Fruit fly (Drosophila melanogaster) whole organism, embryonic: ENCODE measurements around the gene Snapin.
A peak's percentile ranks its signal among the peaks of the same experiment; 100 is the strongest.

ENCODE experiments used
- Ada2b ChIP-seq: fragments of 200-800 bp; sonication (Bioruptor generic); IDR thresholded peaks from 2 replicates; pipeline ENCODE4 v1.3.6; 2022; ENCODE audit warnings: missing biosample characterization, missing genetic modification characterization
- CG10274 ChIP-seq: fragments of 200-800 bp; sonication (Bioruptor generic); optimal IDR thresholded peaks from 3 replicates; lab custom pipeline; 2017; ENCODE audit warnings: missing biosample characterization, mild to moderate bottlenecking, missing genetic modification characterization
- CG10543 ChIP-seq: fragments of 200-800 bp; sonication (Bioruptor generic); optimal IDR thresholded peaks from 3 replicates; lab custom pipeline; 2017; ENCODE audit warnings: missing biosample characterization, mild to moderate bottlenecking, missing genetic modification characterization, moderate library complexity
- CG10979 ChIP-seq: fragments of 200-800 bp; sonication (Bioruptor generic); optimal IDR thresholded peaks from 2 replicates; lab custom pipeline; 2018; ENCODE audit warnings: missing biosample characterization, mild to moderate bottlenecking, missing genetic modification characterization, moderate library complexity
- CG12659 ChIP-seq: fragments of 200-800 bp; sonication (Bioruptor generic); optimal IDR thresholded peaks from 3 replicates; lab custom pipeline; 2017; ENCODE audit warnings: mild to moderate bottlenecking, missing biosample characterization, missing genetic modification reagents, missing genetic modification characterization
- CG13624 ChIP-seq: fragments of 200-800 bp; sonication (Bioruptor generic); optimal IDR thresholded peaks from 2 replicates; lab custom pipeline; 2016; ENCODE audit warnings: missing biosample characterization, missing genetic modification characterization
- CG13894 ChIP-seq: fragments of 200-800 bp; sonication (Bioruptor generic); optimal IDR thresholded peaks from 3 replicates; lab custom pipeline; 2018; ENCODE audit warnings: missing biosample characterization, mild to moderate bottlenecking, missing genetic modification characterization, moderate library complexity
- CG14710 ChIP-seq: fragments of 200-800 bp; sonication (Bioruptor generic); optimal IDR thresholded peaks from 3 replicates; lab custom pipeline; 2019; ENCODE audit warnings: missing biosample characterization, mild to moderate bottlenecking, missing genetic modification characterization, moderate library complexity
- CG15479 ChIP-seq: fragments of 200-800 bp; sonication (Bioruptor generic); optimal IDR thresholded peaks from 3 replicates; lab custom pipeline; 2019; ENCODE audit warnings: missing biosample characterization, mild to moderate bottlenecking, missing genetic modification characterization, moderate library complexity
- CG15514 ChIP-seq: fragments of 200-800 bp; sonication (Bioruptor generic); optimal IDR thresholded peaks from 3 replicates; lab custom pipeline; 2017; ENCODE audit warnings: missing biosample characterization, missing genetic modification characterization, mild to moderate bottlenecking, moderate library complexity, missing genetic modification reagents
- CG16779 ChIP-seq: fragments of 200-800 bp; sonication (Bioruptor generic); IDR thresholded peaks from 2 replicates; pipeline ENCODE4 v1.3.6; 2022; ENCODE audit warnings: missing biosample characterization, missing genetic modification characterization
- CG16863 ChIP-seq: fragments of 200-800 bp; sonication (Bioruptor generic); optimal IDR thresholded peaks from 3 replicates; lab custom pipeline; 2016; ENCODE audit warnings: missing biosample characterization, missing genetic modification characterization
- CG17829 ChIP-seq: fragments of 200-800 bp; optimal IDR thresholded peaks from 2 replicates; lab custom pipeline; 2019; ENCODE audit warnings: missing biosample characterization, mild to moderate bottlenecking, missing genetic modification characterization, moderate library complexity
- CG2889 ChIP-seq: fragments of 200-800 bp; sonication (Bioruptor generic); IDR thresholded peaks from 3 replicates; pipeline ENCODE4 v1.3.6; 2022; ENCODE audit warnings: missing biosample characterization, missing genetic modification characterization
- CG3407 ChIP-seq: fragments of 200-800 bp; sonication (Bioruptor generic); optimal IDR thresholded peaks from 2 replicates; lab custom pipeline; 2018; ENCODE audit warnings: missing biosample characterization, mild to moderate bottlenecking, missing genetic modification characterization
- CG34376 ChIP-seq: fragments of 200-800 bp; sonication (Bioruptor generic); optimal IDR thresholded peaks from 2 replicates; lab custom pipeline; 2018; ENCODE audit warnings: missing biosample characterization, mild to moderate bottlenecking, missing genetic modification characterization
- CG4854 ChIP-seq: fragments of 200-800 bp; sonication (Bioruptor generic); optimal IDR thresholded peaks from 2 replicates; lab custom pipeline; 2016; ENCODE audit warnings: missing biosample characterization, missing genetic modification characterization, inconsistent platforms
- CG9876 ChIP-seq: fragments of 200-800 bp; sonication (Bioruptor generic); optimal IDR thresholded peaks from 2 replicates; lab custom pipeline; 2016; ENCODE audit warnings: missing biosample characterization, missing genetic modification characterization
- Dref ChIP-seq: fragments of 200-800 bp; sonication (Bioruptor generic); IDR thresholded peaks from 2 replicates; pipeline ENCODE4 v1.3.6; 2022; ENCODE audit warnings: missing biosample characterization, missing genetic modification characterization
- Elba2 ChIP-seq: fragments of 200-800 bp; sonication (Bioruptor generic); optimal IDR thresholded peaks from 3 replicates; lab custom pipeline; 2016; ENCODE audit warnings: missing biosample characterization, missing genetic modification characterization
- Fer3 ChIP-seq: fragments of 200-800 bp; sonication (Bioruptor generic); optimal IDR thresholded peaks from 2 replicates; lab custom pipeline; 2018; ENCODE audit warnings: missing biosample characterization, mild to moderate bottlenecking, missing genetic modification characterization, moderate library complexity
- Hsf ChIP-seq: fragments of 200-800 bp; sonication (Bioruptor generic); optimal IDR thresholded peaks from 3 replicates; lab custom pipeline; 2016; ENCODE audit warnings: missing biosample characterization, missing genetic modification characterization
- MESR4 ChIP-seq: fragments of 200-800 bp; sonication (Bioruptor generic); optimal IDR thresholded peaks from 2 replicates; lab custom pipeline; 2018; ENCODE audit warnings: missing biosample characterization, mild to moderate bottlenecking, missing genetic modification characterization, moderate library complexity
- Med ChIP-seq: fragments of 200-800 bp; sonication (Bioruptor generic); peaks from one replicate; lab custom pipeline; 2016; ENCODE audit warnings: missing biosample characterization, missing genetic modification characterization, mild to moderate bottlenecking, inconsistent platforms, moderate library complexity
- NC2α ChIP-seq: fragments of 200-800 bp; sonication (Bioruptor generic); optimal IDR thresholded peaks from 2 replicates; lab custom pipeline; 2016; ENCODE audit warnings: missing biosample characterization, missing genetic modification characterization
- Nf-YB ChIP-seq: fragments of 200-800 bp; sonication (Bioruptor generic); optimal IDR thresholded peaks from 3 replicates; lab custom pipeline; 2019; ENCODE audit warnings: missing biosample characterization, mild to moderate bottlenecking, missing genetic modification characterization, moderate library complexity
- Oaz ChIP-seq: fragments of 200-800 bp; sonication (Bioruptor generic); IDR thresholded peaks from 2 replicates; pipeline ENCODE4 v1.3.6; 2022; ENCODE audit warnings: missing biosample characterization, missing genetic modification characterization
- Usf ChIP-seq: fragments of 200-800 bp; sonication (Bioruptor generic); optimal IDR thresholded peaks from 2 replicates; lab custom pipeline; 2017; ENCODE audit warnings: missing genotype, missing biosample characterization, missing genetic modification characterization
- aop ChIP-seq: fragments of 200-800 bp; sonication (Bioruptor generic); IDR thresholded peaks from 2 replicates; pipeline ENCODE4 v1.3.6; 2022; ENCODE audit warnings: missing biosample characterization, missing genetic modification characterization
- cad ChIP-seq: fragments of >200 bp; optimal IDR thresholded peaks from 2 replicates; lab custom pipeline; 2017; ENCODE audit warnings: missing biosample characterization, missing genetic modification characterization
- cas ChIP-seq: fragments of 200-800 bp; sonication (Bioruptor generic); IDR thresholded peaks from 2 replicates; pipeline ENCODE4 v1.3.6; 2022; ENCODE audit warnings: missing biosample characterization, missing genetic modification characterization
- chif ChIP-seq, 2 experiments: fragments of 200-800 bp; sonication (Bioruptor generic); optimal IDR thresholded peaks; 3 replicates each; lab custom pipeline; 2016; ENCODE audit warnings: missing biosample characterization in 2 of 2, missing genetic modification characterization in 2 of 2
- chinmo ChIP-seq: fragments of 200-800 bp; sonication (Bioruptor generic); IDR thresholded peaks from 4 replicates; pipeline ENCODE4 v1.3.6; 2022; ENCODE audit warnings: missing biosample characterization, missing genetic modification characterization; ENCODE audit not compliant: partially characterized antibody
- corto ChIP-seq: fragments of 200-800 bp; sonication (Bioruptor generic); optimal IDR thresholded peaks from 2 replicates; lab custom pipeline; 2016; ENCODE audit warnings: missing biosample characterization, mild to moderate bottlenecking, missing genetic modification characterization, moderate library complexity
- dysf ChIP-seq: fragments of 200-800 bp; sonication (Bioruptor generic); IDR thresholded peaks from 3 replicates; pipeline ENCODE4 v1.3.6; 2022; ENCODE audit warnings: missing biosample characterization, missing genetic modification characterization
- fru ChIP-seq: fragments of >200 bp; optimal IDR thresholded peaks from 2 replicates; lab custom pipeline; 2017
- ftz-f1 ChIP-seq: fragments of 200-800 bp; sonication (Bioruptor generic); optimal IDR thresholded peaks from 2 replicates; lab custom pipeline; 2016; ENCODE audit warnings: missing biosample characterization, missing genetic modification characterization
- gsb-n ChIP-seq: fragments of 200-800 bp; sonication (Bioruptor generic); optimal IDR thresholded peaks from 3 replicates; lab custom pipeline; 2018; ENCODE audit warnings: missing biosample characterization, mild to moderate bottlenecking, missing genetic modification characterization
- lbe ChIP-seq: fragments of 200-800 bp; sonication (Bioruptor generic); optimal IDR thresholded peaks from 2 replicates; lab custom pipeline; 2016; ENCODE audit warnings: missing biosample characterization, mild to moderate bottlenecking, missing genetic modification characterization
- lola ChIP-seq, 3 experiments: fragments of >200 bp in 2 of 3; fragments of 200-800 bp in 1 of 3; sonication (Bioruptor generic) in 1 of 3; optimal IDR thresholded peaks; 2 replicates each; lab custom pipeline; 2017 to 2019; ENCODE audit warnings: missing biosample characterization in 3 of 3, missing genetic modification characterization in 3 of 3, mild to moderate bottlenecking in 1 of 3, moderate library complexity in 1 of 3
- mirr ChIP-seq: fragments of 200-800 bp; sonication (Bioruptor generic); optimal IDR thresholded peaks from 3 replicates; lab custom pipeline; 2018; ENCODE audit warnings: missing biosample characterization, mild to moderate bottlenecking, missing genetic modification characterization
- nerfin-2 ChIP-seq: fragments of 200-800 bp; sonication (Bioruptor generic); IDR thresholded peaks from 2 replicates; pipeline ENCODE4 v1.3.6; 2022; ENCODE audit warnings: missing biosample characterization, missing genetic modification characterization; ENCODE audit not compliant: partially characterized antibody
- pan ChIP-seq, 4 experiments: fragments of >200 bp in 3 of 4; fragments of 200-800 bp in 1 of 4; sonication (Bioruptor generic) in 1 of 4; optimal IDR thresholded peaks in 3 of 4; IDR thresholded peaks in 1 of 4; 2 replicates each; pipeline versions ENCODE4 v1.3.6 to Lab custom; 2017 to 2022; ENCODE audit warnings: missing biosample characterization in 2 of 4, missing genetic modification characterization in 2 of 4, mixed read lengths in 1 of 4
- pita ChIP-seq: fragments of 200-800 bp; sonication (Bioruptor generic); optimal IDR thresholded peaks from 2 replicates; lab custom pipeline; 2017; ENCODE audit warnings: missing biosample characterization, mild to moderate bottlenecking, missing genetic modification characterization
- repo ChIP-seq: fragments of 200-800 bp; sonication (Bioruptor generic); optimal IDR thresholded peaks from 2 replicates; lab custom pipeline; 2016; ENCODE audit warnings: missing biosample characterization, missing genetic modification characterization
- so ChIP-seq: fragments of 200-800 bp; sonication (Bioruptor generic); IDR thresholded peaks from 3 replicates; pipeline ENCODE4 v1.3.6; 2022; ENCODE audit warnings: missing biosample characterization, missing genetic modification characterization
- trh ChIP-seq: fragments of 200-800 bp; sonication (Bioruptor generic); optimal IDR thresholded peaks from 2 replicates; lab custom pipeline; 2016; ENCODE audit warnings: missing biosample characterization, missing genetic modification characterization
- vvl ChIP-seq: fragments of 200-800 bp; sonication (Bioruptor generic); IDR thresholded peaks from 2 replicates; pipeline ENCODE4 v1.3.6; 2022; ENCODE audit warnings: missing biosample characterization, missing genetic modification characterization

Snapin gene

DNA sequence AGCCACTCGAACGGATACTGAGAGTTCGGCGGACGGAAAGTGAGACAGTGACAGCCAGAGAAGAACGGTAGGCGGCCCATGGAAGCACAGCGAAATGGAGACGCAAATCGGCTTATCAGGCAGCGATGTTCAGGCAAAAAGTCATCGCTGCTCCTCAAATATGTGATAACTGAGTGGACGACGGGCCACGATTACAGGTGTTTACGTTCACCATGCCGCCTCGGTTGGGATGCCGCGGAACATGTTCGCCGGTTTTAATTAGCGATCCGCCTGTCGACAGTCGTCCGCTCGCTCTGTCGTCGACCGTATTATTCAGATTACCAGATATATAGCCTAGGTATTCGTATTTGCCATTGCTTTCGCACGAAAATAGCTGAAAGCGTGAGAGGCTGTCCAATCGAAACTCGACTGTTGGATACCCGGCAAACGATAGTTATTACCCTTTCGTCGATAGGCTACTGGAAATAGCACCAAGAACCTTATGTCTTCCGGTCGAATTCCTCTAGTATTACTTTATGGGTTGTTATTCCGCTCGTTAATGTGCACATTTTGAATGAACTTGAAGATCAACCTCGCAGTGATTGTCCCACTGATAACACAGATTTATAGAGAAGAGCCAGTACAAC is 8.3 kb downstream of the Snapin start (continued):
- TF ChIP-seq lola (GFP tag; optimal IDR thresholded peaks at IDR 0.05; lab: Kevin White, UChicago), result no peak
- TF ChIP-seq CG10543, result peak; percentile 89
- peak; percentile 44 for TF ChIP-seq CG34376 (GFP tag; lab: Kevin White, UChicago)
- peak; percentile 17 for TF ChIP-seq lbe (GFP tag; lab: Kevin White, UChicago)
- TF ChIP-seq Med, result no peak
- no peak for TF ChIP-seq fru
- TF ChIP-seq corto (GFP tag; lab: Kevin White, UChicago), result peak; percentile 36
- peak; percentile 73 for TF ChIP-seq mirr (GFP tag; lab: Kevin White, UChicago)
- no peak for TF ChIP-seq CG17829
- TF ChIP-seq CG3407, result no peak
- no peak for TF ChIP-seq vvl (GFP tag; lab: Robert Waterston, UW)
- no peak for TF ChIP-seq CG2889
- TF ChIP-seq CG14710, result no peak
- peak; percentile 5 for TF ChIP-seq ftz-f1
- TF ChIP-seq dysf (GFP tag; lab: Robert Waterston, UW), result no peak
- peak; percentile 97 for TF ChIP-seq CG13894

DNA sequence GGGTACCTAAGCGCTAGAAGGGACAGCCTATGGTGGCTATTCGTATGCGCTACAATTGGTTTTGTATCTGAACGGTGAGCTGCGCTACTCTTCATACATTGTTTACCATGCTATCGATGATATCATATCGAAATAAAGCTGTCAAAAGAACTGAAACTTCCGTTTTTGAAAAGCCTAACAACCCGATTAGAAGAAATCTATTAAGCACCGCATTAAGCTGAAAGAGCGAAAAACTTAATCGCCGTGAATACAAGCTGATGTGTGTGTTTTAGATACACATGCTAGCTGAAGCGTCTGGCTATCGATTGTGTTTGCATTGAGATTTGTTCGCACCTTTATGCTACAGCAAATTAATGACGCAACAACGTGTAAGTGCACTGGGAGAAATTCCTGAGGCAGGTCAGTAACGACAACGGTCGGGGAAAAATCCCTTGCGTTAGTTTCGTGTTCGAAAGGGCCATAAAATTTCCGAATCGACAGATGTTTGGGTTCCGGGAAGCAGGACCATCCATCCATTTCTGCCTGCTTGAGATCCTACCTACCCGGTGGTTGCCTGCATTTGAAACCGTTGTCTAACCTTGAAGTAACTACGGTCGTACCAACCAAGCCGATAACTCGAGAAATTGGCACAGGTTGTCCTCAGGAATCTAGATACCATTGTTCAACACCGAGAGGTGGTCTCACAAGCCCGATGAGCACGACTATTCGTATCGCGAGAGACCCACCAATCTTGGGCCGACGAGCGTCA is 9.0 kb downstream of the Snapin start:
- TF ChIP-seq so (no peak), CG15514 (GFP tag; lab: Kevin White, UChicago) (peak; percentile 81), CG10979 (tag; lab: Kevin White, UChicago) (peak; percentile 81), MESR4 (GFP tag; lab: Kevin White, UChicago) (peak; percentile 12), cad (GFP tag; lab: Kevin White, UChicago) (peak; percentile 90), pita (no peak), Elba2 (no peak), CG16779 (GFP tag; lab: Robert Waterston, UW) (no peak), CG9876 (GFP tag; lab: Kevin White, UChicago) (peak; percentile 72), pan (optimal IDR thresholded peaks at IDR 0.05; lab: Kevin White, UChicago) (no peak), pan (GFP tag; optimal IDR thresholded peaks at IDR 0.05 in 1 of 2, IDR thresholded peaks at IDR 0.05 in 1 of 2) (no peak), nerfin-2 (GFP tag; lab: Robert Waterston, UW) (no peak), CG12659 (GFP tag; lab: Kevin White, UChicago) (peak; percentile 63), CG10274 (GFP tag; lab: Kevin White, UChicago) (peak; percentile 99), Usf (GFP tag; lab: Kevin White, UChicago) (peak; percentile 69), repo (GFP tag; lab: Kevin White, UChicago) (peak; percentile 60), CG13624 (GFP tag; lab: Kevin White, UChicago) (peak; percentile 90), Hsf (GFP tag; lab: Kevin White, UChicago) (peak; percentile 79), CG15479 (GFP tag; lab: Kevin White, UChicago) (peak; percentile 92), Fer3 (peak; percentile 88), trh (peak; percentile 16), aop (GFP tag; lab: Robert Waterston, UW) (no peak), Ada2b (GFP tag; lab: Robert Waterston, UW) (no peak), Oaz (GFP tag; lab: Robert Waterston, UW) (no peak), Dref (no peak), chinmo (GFP tag; lab: Robert Waterston, UW) (no peak), gsb-n (tag; lab: Kevin White, UChicago) (peak; percentile 73), CG16863 (GFP tag; lab: Kevin White, UChicago) (peak; percentile 51), NC2α (GFP tag; lab: Kevin White, UChicago) (peak; percentile 19), Nf-YB (GFP tag; lab: Kevin White, UChicago) (peak; percentile 35), CG4854 (peak; percentile 58), cas (GFP tag; lab: Robert Waterston, UW) (no peak), chif (GFP tag; optimal IDR thresholded peaks at IDR 0.05; lab: Kevin White, UChicago) (peak; percentile 17 to 76)
